Worm (Caenorhabditis elegans) whole organism, early embryonic: Measurements from ENCODE around the gene C45G9.10.

Source experiments
- ceh-36 ChIP-seq: sonication (generic microtip); optimal IDR thresholded peaks from 2 replicates; lab custom pipeline; 2016; ENCODE audit warnings: missing genetic modification characterization, inconsistent platforms, missing compliant biosample characterization
- tbx-11 ChIP-seq: fragments of 200-800 bp; sonication (Bioruptor generic); IDR thresholded peaks from 2 replicates; pipeline ENCODE4 v1.3.6; 2022; ENCODE audit warnings: missing genetic modification characterization, missing compliant biosample characterization

- no peak for TF ChIP-seq ceh-36
- no peak for TF ChIP-seq tbx-11
Observed at ce11 chrIII:5025136-5025629, 36.5 kb downstream of the C45G9.10 start.
